Worm (Caenorhabditis elegans): ENCODE measurements around the gene dpy-23.

ce11 chrX:4413206-4413605, 24.0 kb downstream of the dpy-23 start:
- TF ChIP-seq bed-3 (GFP tag; optimal IDR thresholded peaks at IDR 0.05) (no peak), nhr-76 (tag; optimal IDR thresholded peaks at IDR 0.05) (no peak), blmp-1 (tag; optimal IDR thresholded peaks at IDR 0.05) (no peak), sem-2 (GFP tag; optimal IDR thresholded peaks at IDR 0.05) (no peak), M03D4.4 (tag; optimal IDR thresholded peaks at IDR 0.05) (no peak), snpc-4 (tag; optimal IDR thresholded peaks at IDR 0.05) (no peak), ztf-11 (tag; optimal IDR thresholded peaks at IDR 0.05) (no peak), lin-13 (tag; optimal IDR thresholded peaks at IDR 0.05) (no peak), nhr-28 (tag; optimal IDR thresholded peaks at IDR 0.05) (no peak), ceh-39 (tag; optimal IDR thresholded peaks at IDR 0.05) (no peak), unc-62 (GFP tag; optimal IDR thresholded peaks at IDR 0.05) (no peak), tbx-8 (GFP tag; optimal IDR thresholded peaks at IDR 0.05) (no peak)

Measured in whole organism, mixed stage, embryonic.